Worm (Caenorhabditis elegans) whole organism, young adult: ENCODE measurements around the gene epn-1.

Experiments
- B0261.1 ChIP-seq: sonication (generic microtip); optimal IDR thresholded peaks from 2 replicates; lab custom pipeline; 2016; ENCODE audit warnings: mild to moderate bottlenecking, missing genetic modification characterization, moderate library complexity, missing compliant biosample characterization
- B0336.3 ChIP-seq: fragments of 200-800 bp; sonication (Bioruptor generic); IDR thresholded peaks from 2 replicates; pipeline ENCODE4 v1.3.6; 2022; ENCODE audit warnings: missing genetic modification characterization, missing compliant biosample characterization
- D2030.7 ChIP-seq: fragments of 200-800 bp; sonication (Bioruptor generic); IDR thresholded peaks from 2 replicates; pipeline ENCODE4 v1.3.6; 2022; ENCODE audit warnings: missing genetic modification reagents, missing genetic modification characterization, missing compliant biosample characterization
- F22D6.2 ChIP-seq: sonication (generic microtip); optimal IDR thresholded peaks from 2 replicates; lab custom pipeline; 2016; ENCODE audit warnings: mild to moderate bottlenecking, missing genetic modification characterization, missing compliant biosample characterization
- F37B4.10 ChIP-seq: fragments of 200-800 bp; sonication (Bioruptor generic); IDR thresholded peaks from 2 replicates; pipeline ENCODE4 v1.3.6; 2022; ENCODE audit warnings: missing genetic modification characterization, missing compliant biosample characterization
- F49E8.2 ChIP-seq: sonication (generic microtip); optimal IDR thresholded peaks from 3 replicates; lab custom pipeline; 2017; ENCODE audit warnings: missing genetic modification characterization, mild to moderate bottlenecking, missing compliant biosample characterization, antibody characterized with exemption, moderate library complexity; ENCODE audit not compliant: insufficient read depth
- T07F8.4 ChIP-seq: sonication (generic microtip); optimal IDR thresholded peaks from 2 replicates; lab custom pipeline; 2016; ENCODE audit warnings: mild to moderate bottlenecking, missing genetic modification characterization, moderate library complexity, missing compliant biosample characterization
- Y53G8AR.9 ChIP-seq: fragments of 200-800 bp; sonication (Bioruptor generic); conservative IDR thresholded peaks from 2 replicates; pipeline ENCODE4 v1.3.6; 2022; ENCODE audit warnings: missing genetic modification reagents, missing genetic modification characterization, missing compliant biosample characterization
- Y56A3A.18 ChIP-seq: fragments of 200-800 bp; sonication (Bioruptor generic); IDR thresholded peaks from 2 replicates; pipeline ENCODE4 v1.3.6; 2022; ENCODE audit warnings: missing genetic modification reagents, missing genetic modification characterization, missing compliant biosample characterization
- akir-1 ChIP-seq: fragments of 200-800 bp; sonication (Bioruptor generic); optimal IDR thresholded peaks from 2 replicates; lab custom pipeline; 2018; ENCODE audit warnings: mild to moderate bottlenecking, missing genetic modification characterization, moderate library complexity, missing compliant biosample characterization
- atf-7 ChIP-seq: sonication (generic microtip); optimal IDR thresholded peaks from 2 replicates; lab custom pipeline; 2017; ENCODE audit warnings: mild to moderate bottlenecking, missing genetic modification characterization, missing compliant biosample characterization
- bed-1 ChIP-seq: fragments of 200-800 bp; sonication (Bioruptor generic); IDR thresholded peaks from 2 replicates; pipeline ENCODE4 v1.3.6; 2022; ENCODE audit warnings: missing genetic modification reagents, missing genetic modification characterization, missing compliant biosample characterization
- cebp-1 ChIP-seq, 2 experiments: fragments of 200-800 bp in 1 of 2; sonication (Bioruptor generic) in 1 of 2; sonication (generic microtip) in 1 of 2; IDR thresholded peaks in 1 of 2; optimal IDR thresholded peaks in 1 of 2; 2 replicates each; pipeline versions ENCODE4 v1.3.6 to Lab custom; 2017 to 2022; ENCODE audit warnings: missing compliant biosample characterization in 2 of 2, missing genetic modification characterization in 2 of 2, mild to moderate bottlenecking in 1 of 2, missing genetic modification reagents in 1 of 2, moderate library complexity in 1 of 2
- chd-7 ChIP-seq: sonication (generic microtip); optimal IDR thresholded peaks from 2 replicates; lab custom pipeline; 2016; ENCODE audit warnings: mild to moderate bottlenecking, missing genetic modification characterization, moderate library complexity, missing compliant biosample characterization
- dox-1 ChIP-seq: fragments of 200-800 bp; sonication (Bioruptor generic); IDR thresholded peaks from 2 replicates; pipeline ENCODE4 v1.3.6; 2022; ENCODE audit warnings: missing genetic modification reagents, missing genetic modification characterization, missing compliant biosample characterization
- efl-1 ChIP-seq: fragments of 150-350 bp; optimal IDR thresholded peaks from 2 replicates; lab custom pipeline; 2014; ENCODE audit warnings: missing biosample characterization, missing genetic modification reagents, missing genetic modification characterization
- egl-18 ChIP-seq: fragments of 200-800 bp; sonication (Bioruptor generic); IDR thresholded peaks from 2 replicates; pipeline ENCODE4 v1.3.6; 2022; ENCODE audit warnings: missing genetic modification reagents, missing genetic modification characterization, missing compliant biosample characterization
- egl-44 ChIP-seq: fragments of 200-800 bp; sonication (Bioruptor generic); IDR thresholded peaks from 2 replicates; pipeline ENCODE4 v1.3.6; 2022; ENCODE audit warnings: missing genetic modification reagents, missing genetic modification characterization, missing compliant biosample characterization
- egrh-3 ChIP-seq: fragments of 200-800 bp; sonication (Bioruptor generic); IDR thresholded peaks from 2 replicates; pipeline ENCODE4 v1.3.6; 2022; ENCODE audit warnings: missing genetic modification reagents, missing genetic modification characterization, missing compliant biosample characterization
- ekl-4 ChIP-seq: fragments of 200-800 bp; sonication (Bioruptor generic); IDR thresholded peaks from 2 replicates; pipeline ENCODE4 v1.3.6; 2022; ENCODE audit warnings: missing genetic modification reagents, missing genetic modification characterization, missing compliant biosample characterization
- ets-4 ChIP-seq: fragments of 200-800 bp; sonication (Bioruptor generic); optimal IDR thresholded peaks from 2 replicates; lab custom pipeline; 2018; ENCODE audit warnings: mild to moderate bottlenecking, missing genetic modification characterization, missing compliant biosample characterization
- fkh-3 ChIP-seq: sonication (generic microtip); optimal IDR thresholded peaks from 2 replicates; lab custom pipeline; 2016; ENCODE audit warnings: mild to moderate bottlenecking, missing genetic modification characterization, missing compliant biosample characterization
- hrde-1 ChIP-seq: sonication (generic microtip); optimal IDR thresholded peaks from 2 replicates; lab custom pipeline; 2016; ENCODE audit warnings: missing genetic modification characterization, mild to moderate bottlenecking, missing compliant biosample characterization, moderate library complexity, missing genotype, missing genetic modification reagents, borderline replicate concordance
- let-607 ChIP-seq, 2 experiments: fragments of 200-800 bp in 1 of 2; sonication (Bioruptor generic) in 1 of 2; sonication (generic microtip) in 1 of 2; optimal IDR thresholded peaks; 2 replicates each; lab custom pipeline; 2016 to 2018; ENCODE audit warnings: mild to moderate bottlenecking in 2 of 2, missing compliant biosample characterization in 2 of 2, missing genetic modification characterization in 2 of 2, moderate library complexity in 2 of 2, missing genotype in 1 of 2
- lin-40 ChIP-seq: sonication (generic microtip); optimal IDR thresholded peaks from 2 replicates; lab custom pipeline; 2016; ENCODE audit warnings: missing genetic modification characterization, mild to moderate bottlenecking, missing compliant biosample characterization, missing genotype, missing genetic modification reagents
- lin-54 ChIP-seq: fragments of 200-800 bp; sonication (Bioruptor generic); optimal IDR thresholded peaks from 2 replicates; lab custom pipeline; 2018; ENCODE audit warnings: mild to moderate bottlenecking, missing genetic modification characterization, missing compliant biosample characterization
- madf-10 ChIP-seq: sonication (generic microtip); optimal IDR thresholded peaks from 2 replicates; lab custom pipeline; 2016; ENCODE audit warnings: mild to moderate bottlenecking, missing genetic modification characterization, missing compliant biosample characterization
- mel-28 ChIP-seq: sonication (generic microtip); optimal IDR thresholded peaks from 2 replicates; lab custom pipeline; 2016; ENCODE audit warnings: borderline replicate concordance, mild to moderate bottlenecking, missing genetic modification characterization, missing compliant biosample characterization
- mes-4 ChIP-seq: sonication (generic microtip); optimal IDR thresholded peaks from 2 replicates; lab custom pipeline; 2016; ENCODE audit warnings: missing genotype, missing genetic modification characterization, missing compliant biosample characterization
- nhr-120 ChIP-seq: fragments of 200-800 bp; sonication (Bioruptor generic); IDR thresholded peaks from 2 replicates; pipeline ENCODE4 v1.3.6; 2022; ENCODE audit warnings: missing genetic modification characterization, missing compliant biosample characterization
- nhr-80 ChIP-seq: sonication (generic microtip); optimal IDR thresholded peaks from 2 replicates; lab custom pipeline; 2016; ENCODE audit warnings: missing genetic modification characterization, missing compliant biosample characterization
- nhr-90 ChIP-seq: sonication (generic microtip); optimal IDR thresholded peaks from 2 replicates; lab custom pipeline; 2016; ENCODE audit warnings: missing genotype, mild to moderate bottlenecking, missing genetic modification characterization, missing compliant biosample characterization
- rpc-1 ChIP-seq, 2 experiments: fragments of 150-350 bp in 1 of 2; sonication (generic microtip) in 1 of 2; optimal IDR thresholded peaks; 2 replicates each; lab custom pipeline; 2014 to 2018; ENCODE audit warnings: missing biosample characterization in 1 of 2, missing genetic modification characterization in 1 of 2, missing genetic modification reagents in 1 of 2, missing genotype in 1 of 2
- snpc-4 ChIP-seq, 5 experiments: fragments of 150-350 bp in 1 of 5; sonication (generic microtip) in 4 of 5; optimal IDR thresholded peaks; 2 replicates each; lab custom pipeline; 2014 to 2018; ENCODE audit warnings: missing genetic modification characterization in 5 of 5, missing biosample characterization in 3 of 5, antibody characterized with exemption in 2 of 5, mild to moderate bottlenecking in 2 of 5, missing compliant biosample characterization in 2 of 5, missing genotype in 2 of 5, moderate library complexity in 2 of 5, missing genetic modification reagents in 1 of 5
- somi-1 ChIP-seq: fragments of 200-800 bp; sonication (Bioruptor generic); optimal IDR thresholded peaks from 2 replicates; lab custom pipeline; 2018; ENCODE audit warnings: mild to moderate bottlenecking, missing genetic modification characterization, missing compliant biosample characterization
- tbp1 ChIP-seq: fragments of 200-800 bp; sonication (Bioruptor generic); optimal IDR thresholded peaks from 2 replicates; lab custom pipeline; 2018; ENCODE audit warnings: mild to moderate bottlenecking, missing genetic modification characterization, missing compliant biosample characterization
- tbx-9 ChIP-seq: sonication (generic microtip); optimal IDR thresholded peaks from 2 replicates; lab custom pipeline; 2016; ENCODE audit warnings: borderline replicate concordance, missing genetic modification characterization, inconsistent platforms, missing compliant biosample characterization
- unc-62 ChIP-seq: fragments of 150-350 bp; optimal IDR thresholded peaks from 2 replicates; lab custom pipeline; 2014; ENCODE audit warnings: missing biosample characterization, missing genetic modification reagents, missing genetic modification characterization
- xnd-1 ChIP-seq: sonication (generic microtip); optimal IDR thresholded peaks from 2 replicates; lab custom pipeline; 2016; ENCODE audit warnings: missing genotype, missing genetic modification reagents, missing genetic modification characterization, missing compliant biosample characterization
- ztf-18 ChIP-seq: sonication (generic microtip); optimal IDR thresholded peaks from 2 replicates; lab custom pipeline; 2016; ENCODE audit warnings: missing genotype, mild to moderate bottlenecking, missing genetic modification characterization, missing compliant biosample characterization
- ztf-22 ChIP-seq: fragments of 200-800 bp; sonication (Bioruptor generic); optimal IDR thresholded peaks from 2 replicates; lab custom pipeline; 2018; ENCODE audit warnings: mild to moderate bottlenecking, missing genetic modification characterization, moderate library complexity, missing compliant biosample characterization
- ztf-6 ChIP-seq: fragments of 200-800 bp; sonication (Bioruptor generic); IDR thresholded peaks from 2 replicates; pipeline ENCODE4 v1.3.6; 2022; ENCODE audit warnings: missing genetic modification reagents, missing genetic modification characterization, missing compliant biosample characterization

Gene epn-1

DNA sequence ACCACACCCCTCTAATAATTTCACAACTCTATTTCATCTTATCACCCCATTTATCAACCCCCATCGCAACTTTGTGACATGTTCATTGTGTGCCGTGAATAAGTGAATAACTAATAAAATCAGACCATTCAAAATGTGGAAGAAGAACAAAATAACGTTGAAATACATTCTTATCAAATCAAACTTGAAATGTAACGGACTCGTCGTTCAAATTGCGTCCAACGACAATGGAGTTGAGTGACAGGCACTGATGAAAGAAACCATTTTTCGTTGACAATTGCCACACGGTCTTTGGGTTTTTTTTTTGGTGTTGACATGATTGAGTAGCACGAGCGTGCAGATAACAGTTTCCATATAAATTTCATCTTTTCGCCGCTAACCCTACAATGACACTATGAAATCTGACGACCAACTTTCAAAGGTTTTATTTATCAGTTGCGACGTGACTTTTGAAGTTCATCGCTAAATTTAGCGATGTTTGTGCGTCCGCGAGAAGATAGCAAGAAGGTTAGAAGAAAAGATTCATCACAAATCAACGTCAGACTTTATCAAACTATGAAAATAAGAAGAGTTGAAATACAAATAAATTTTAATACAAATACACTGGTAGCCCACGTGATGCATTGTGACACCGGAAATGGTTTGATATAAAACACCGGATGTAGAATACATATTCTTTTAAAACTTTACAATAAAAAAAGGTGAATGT, 34.7 kb downstream of the epn-1 start:
- TF ChIP-seq cebp-1 (GFP tag; IDR thresholded peaks at IDR 0.05; lab: Robert Waterston, UW) (peak; percentile 7; the same call in 1 of the 2 replicates), cebp-1 (tag; optimal IDR thresholded peaks at IDR 0.05; lab: Kevin White, UChicago) (peak; percentile 62), ztf-22 (GFP tag; lab: Kevin White, UChicago) (peak; percentile 54), xnd-1 (tag; lab: Kevin White, UChicago) (no peak), F37B4.10 (GFP tag; lab: Robert Waterston, UW) (no peak), ztf-6 (GFP tag; lab: Robert Waterston, UW) (no peak), nhr-120 (GFP tag; lab: Robert Waterston, UW) (no peak), bed-1 (no peak), ekl-4 (GFP tag; lab: Robert Waterston, UW) (no peak), atf-7 (tag; lab: Kevin White, UChicago) (peak; percentile 82), fkh-3 (tag; lab: Kevin White, UChicago) (no peak), chd-7 (tag; lab: Kevin White, UChicago) (peak; percentile 22), D2030.7 (GFP tag; lab: Robert Waterston, UW) (no peak), tbx-9 (tag; lab: Kevin White, UChicago) (no peak), B0336.3 (GFP tag; lab: Robert Waterston, UW) (peak; percentile 72), ztf-18 (no peak), F49E8.2 (tag; lab: Kevin White, UChicago) (no peak), unc-62 (GFP tag; lab: Kevin White, UChicago) (peak; percentile 27), mel-28 (tag; lab: Kevin White, UChicago) (no peak), Y56A3A.18 (GFP tag; lab: Robert Waterston, UW) (no peak), nhr-80 (tag; lab: Kevin White, UChicago) (peak; percentile 99), lin-54 (GFP tag; lab: Kevin White, UChicago) (no peak), F22D6.2 (tag; lab: Kevin White, UChicago) (peak; percentile 20), ets-4 (GFP tag; lab: Kevin White, UChicago) (peak; percentile 71), Y53G8AR.9 (no peak), snpc-4 (GFP tag; optimal IDR thresholded peaks at IDR 0.05; lab: Kevin White, UChicago) (no peak), snpc-4 (tag; optimal IDR thresholded peaks at IDR 0.05; lab: Kevin White, UChicago) (peak in 2 of 4 experiments; percentile 11 to 27), lin-40 (tag; lab: Kevin White, UChicago) (peak; percentile 70), egl-44 (GFP tag; lab: Robert Waterston, UW) (0 out of 2 replicates have a peak, but pooled peaks have one; percentile 32), egl-18 (no peak), madf-10 (tag; lab: Kevin White, UChicago) (peak; percentile 66), nhr-90 (peak; percentile 37), tbp1 (peak; percentile 28), B0261.1 (tag; lab: Kevin White, UChicago) (no peak), akir-1 (GFP tag; lab: Kevin White, UChicago) (no peak), egrh-3 (no peak), efl-1 (GFP tag; lab: Kevin White, UChicago) (no peak), let-607 (tag; optimal IDR thresholded peaks at IDR 0.05; lab: Kevin White, UChicago) (peak; percentile 71 to 89), T07F8.4 (tag; lab: Kevin White, UChicago) (no peak), rpc-1 (optimal IDR thresholded peaks at IDR 0.05; lab: Kevin White, UChicago) (no peak), rpc-1 (tag; optimal IDR thresholded peaks at IDR 0.05; lab: Kevin White, UChicago) (no peak), somi-1 (GFP tag; lab: Kevin White, UChicago) (no peak), hrde-1 (tag; lab: Kevin White, UChicago) (no peak), mes-4 (tag; lab: Kevin White, UChicago) (no peak), dox-1 (GFP tag; lab: Robert Waterston, UW) (peak; percentile 43)
- TF ChIP-seq, all 124 proteins: peak for 17
